Worm (Caenorhabditis elegans) whole organism, L2 larva: Measurements from ENCODE around the gene Y73F8A.5.

Experiments
- egl-27 ChIP-seq: sonication (generic microtip); optimal IDR thresholded peaks from 3 replicates; lab custom pipeline; 2017; ENCODE audit warnings: missing biosample characterization, missing genetic modification reagents, missing genetic modification characterization
- ztf-11 ChIP-seq: sonication (generic microtip); optimal IDR thresholded peaks from 2 replicates; lab custom pipeline; 2017; ENCODE audit warnings: missing biosample characterization, missing genetic modification characterization

- TF ChIP-seq egl-27 (tag; lab: Kevin White, UChicago), result no peak
- no peak for TF ChIP-seq ztf-11 (tag; lab: Kevin White, UChicago)
These were observed at the start of gene Y73F8A.5 for ce11 chrIV:15259548-15259947.
